Fruit fly (Drosophila melanogaster): ENCODE results near the gene CG7084.

DNA sequence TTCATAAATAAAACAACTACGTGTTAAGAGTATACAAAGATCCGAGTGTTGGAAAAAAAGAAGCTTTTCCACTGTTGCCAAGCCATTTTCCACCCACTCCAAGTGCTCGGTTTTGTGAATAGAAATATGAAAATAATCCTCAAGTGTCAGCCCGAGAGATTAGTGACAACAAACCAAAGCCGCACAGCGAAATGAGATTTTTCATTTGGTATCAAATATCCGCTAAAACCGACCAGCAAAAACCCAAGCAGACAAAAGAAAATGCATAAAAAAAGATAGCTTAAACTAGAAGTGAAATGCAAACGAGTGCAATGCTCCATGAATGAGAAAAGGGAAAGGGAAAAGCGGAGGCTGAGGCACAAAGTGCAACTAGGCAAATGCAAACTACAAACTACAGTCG, 52.8 kb downstream of the CG7084 start, which contains the start of gene rdhB:
- TF ChIP-seq eve (GFP tag; optimal IDR thresholded peaks at IDR 0.05), result no peak
- TF ChIP-seq Dll (GFP tag; IDR thresholded peaks at IDR 0.05; ENCODE audit: partially characterized antibody), result no peak
- no peak for TF ChIP-seq hbn (GFP tag; IDR thresholded peaks at IDR 0.05; ENCODE audit: partially characterized antibody)
- TF ChIP-seq Side (GFP tag; optimal IDR thresholded peaks at IDR 0.05), result no peak
- TF ChIP-seq CG10267 (tag; optimal IDR thresholded peaks at IDR 0.05), result no peak

Data from whole organism, embryonic.